Worm (Caenorhabditis elegans) whole organism, late embryonic: Measurements from ENCODE around the gene myo-2.
A peak's percentile ranks its signal among the peaks of the same experiment; 100 is the strongest.

Experiments used
- C38D4.7 ChIP-seq: fragments of 200-800 bp; sonication (Bioruptor generic); optimal IDR thresholded peaks from 2 replicates; lab custom pipeline; 2018; ENCODE audit warnings: mild to moderate bottlenecking, missing genetic modification characterization, moderate library complexity, missing compliant biosample characterization
- F13H6.1 ChIP-seq: sonication (generic microtip); optimal IDR thresholded peaks from 2 replicates; lab custom pipeline; 2016; ENCODE audit warnings: missing genetic modification characterization, missing compliant biosample characterization
- ama-1 ChIP-seq: fragments of 150-350 bp; optimal IDR thresholded peaks from 2 replicates; lab custom pipeline; 2014
- ceh-48 ChIP-seq: sonication (generic microtip); optimal IDR thresholded peaks from 2 replicates; lab custom pipeline; 2016; ENCODE audit warnings: missing genetic modification characterization, inconsistent platforms, missing compliant biosample characterization
- elt-2 ChIP-seq: sonication (generic microtip); optimal IDR thresholded peaks from 2 replicates; lab custom pipeline; 2016; ENCODE audit warnings: missing genetic modification reagents, missing genetic modification characterization, missing compliant biosample characterization
- eyg-1 ChIP-seq: sonication (generic microtip); optimal IDR thresholded peaks from 2 replicates; lab custom pipeline; 2016; ENCODE audit warnings: missing genotype, missing genetic modification characterization, missing compliant biosample characterization
- fax-1 ChIP-seq: sonication (generic microtip); optimal IDR thresholded peaks from 2 replicates; lab custom pipeline; 2016; ENCODE audit warnings: missing genotype, missing genetic modification characterization, missing compliant biosample characterization
- hlh-30 ChIP-seq: sonication (generic microtip); optimal IDR thresholded peaks from 2 replicates; lab custom pipeline; 2017; ENCODE audit warnings: antibody characterized with exemption, missing genetic modification characterization, missing compliant biosample characterization; ENCODE audit not compliant: insufficient read depth
- pax-1 ChIP-seq: fragments of 150-350 bp; optimal IDR thresholded peaks from 2 replicates; lab custom pipeline; 2014; ENCODE audit warnings: missing biosample characterization, missing genetic modification characterization
- pqm-1 ChIP-seq: sonication (generic microtip); optimal IDR thresholded peaks from 2 replicates; lab custom pipeline; 2016; ENCODE audit warnings: missing genetic modification characterization, missing compliant biosample characterization
- ref-2 ChIP-seq: sonication (generic microtip); optimal IDR thresholded peaks from 2 replicates; lab custom pipeline; 2016; ENCODE audit warnings: missing genetic modification characterization, missing compliant biosample characterization
- tbx-2 ChIP-seq: sonication (generic microtip); optimal IDR thresholded peaks from 2 replicates; lab custom pipeline; 2016; ENCODE audit warnings: missing genetic modification characterization, missing compliant biosample characterization
- zip-5 ChIP-seq: sonication (generic microtip); optimal IDR thresholded peaks from 2 replicates; lab custom pipeline; 2016; ENCODE audit warnings: missing genetic modification characterization, missing compliant biosample characterization

ce11 chrX:12480447-12480998 lies 12.7 kb downstream of the myo-2 start, which contains the start of gene atf-6:
- TF ChIP-seq C38D4.7 (GFP tag; lab: Kevin White, UChicago): peak; percentile 4
- peak; percentile 79 for TF ChIP-seq tbx-2 (tag; lab: Kevin White, UChicago)
- TF ChIP-seq ama-1 (lab: Kevin White, UChicago): no peak
- peak; percentile 34 for TF ChIP-seq eyg-1
- peak; percentile 70 for TF ChIP-seq ref-2
- peak; percentile 48 for TF ChIP-seq elt-2 (tag; lab: Kevin White, UChicago)
- no peak for TF ChIP-seq fax-1 (tag; lab: Kevin White, UChicago)
- peak; percentile 44 for TF ChIP-seq hlh-30 (tag; lab: Kevin White, UChicago)
- TF ChIP-seq F13H6.1 (tag; lab: Kevin White, UChicago): peak; percentile 9
- peak; percentile 24 for TF ChIP-seq ceh-48 (tag; lab: Kevin White, UChicago)
- no peak for TF ChIP-seq zip-5
- TF ChIP-seq pax-1 (tag; lab: Kevin White, UChicago): peak; percentile 36
- peak; percentile 7 for TF ChIP-seq pqm-1 (tag; lab: Kevin White, UChicago)
